Worm (Caenorhabditis elegans) whole organism, L4 larva: ENCODE results near the gene daf-10.
A peak's percentile ranks its signal among the peaks of the same experiment; 100 is the strongest.

Experiments
- ama-1 ChIP-seq: fragments of 150-350 bp; optimal IDR thresholded peaks from 2 replicates; lab custom pipeline; 2014; ENCODE audit warnings: inconsistent platforms, mixed read lengths
- arid-1 ChIP-seq: fragments of 200-800 bp; sonication (Bioruptor generic); conservative IDR thresholded peaks from 2 replicates; pipeline ENCODE4 v1.3.6; 2022; ENCODE audit warnings: missing genetic modification reagents, missing genetic modification characterization, missing compliant biosample characterization
- ceh-44 ChIP-seq: fragments of 200-800 bp; sonication (Bioruptor generic); IDR thresholded peaks from 2 replicates; pipeline ENCODE4 v1.3.6; 2022; ENCODE audit warnings: missing genetic modification reagents, missing genetic modification characterization, missing compliant biosample characterization
- lin-15B ChIP-seq: fragments of 150-350 bp; sonication (generic microtip); optimal IDR thresholded peaks from 3 replicates; lab custom pipeline; 2014; ENCODE audit warnings: missing biosample characterization, missing genetic modification characterization
- zag-1 ChIP-seq: fragments of 150-350 bp; optimal IDR thresholded peaks from 2 replicates; lab custom pipeline; 2014; ENCODE audit warnings: missing biosample characterization, missing genetic modification characterization

DNA sequence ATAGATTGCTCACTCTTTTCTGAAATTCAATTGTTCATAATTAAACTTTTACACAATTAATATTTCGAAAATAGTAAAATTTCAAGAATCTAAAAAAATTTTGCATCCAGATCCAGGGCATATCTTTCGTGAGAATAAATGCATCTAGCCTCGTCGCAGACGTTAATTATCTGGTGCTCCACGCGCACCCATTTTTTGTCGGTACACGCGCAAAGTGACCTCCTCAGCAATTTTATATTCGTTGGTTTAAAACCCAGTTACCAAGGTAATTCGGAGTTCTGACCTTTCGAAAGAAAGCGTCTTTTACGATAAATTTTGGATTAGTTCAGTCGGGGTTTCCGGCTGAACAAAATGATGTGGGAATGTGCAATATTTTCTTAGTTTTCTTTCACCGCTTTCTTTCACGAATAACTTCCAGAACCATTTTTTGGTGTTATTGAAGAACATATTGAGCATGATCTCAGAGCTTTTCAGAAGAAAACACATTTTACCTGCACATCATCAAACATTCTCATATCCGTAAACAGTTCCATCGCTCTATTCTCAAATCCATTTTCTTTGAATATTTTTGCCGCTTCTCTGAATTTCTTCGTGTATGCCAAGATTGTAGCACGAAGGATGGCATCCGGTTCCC, 5.7 kb downstream of the daf-10 start:
- TF ChIP-seq ama-1 (lab: Kevin White, UChicago), result no peak
- no peak for TF ChIP-seq lin-15B (tag; lab: Kevin White, UChicago)
- no peak for TF ChIP-seq zag-1 (tag; lab: Kevin White, UChicago)
- TF ChIP-seq ceh-44 (GFP tag; lab: Robert Waterston, UW), result peak; percentile 39; the same call in 1 of the 2 replicates
- TF ChIP-seq arid-1 (GFP tag; lab: Robert Waterston, UW), result no peak
